Worm (Caenorhabditis elegans): ENCODE results near the gene Y22D7AR.2.
A peak's percentile ranks its signal among the peaks of the same experiment; 100 is the strongest.

The Y22D7AR.2 gene

ce11 chrIII:1745450-1746127, 39.8 kb downstream of the Y22D7AR.2 start:
- TF ChIP-seq fkh-8 (tag; optimal IDR thresholded peaks at IDR 0.05) = no peak
- TF ChIP-seq tbx-2 (tag; optimal IDR thresholded peaks at IDR 0.05) = peak; percentile 9
- TF ChIP-seq zag-1 (tag; optimal IDR thresholded peaks at IDR 0.05) = no peak
- no peak for TF ChIP-seq lin-13 (GFP tag; optimal IDR thresholded peaks at IDR 0.05)
- no peak for TF ChIP-seq aha-1 (tag; optimal IDR thresholded peaks at IDR 0.05)
- TF ChIP-seq C04F5.9 (tag; optimal IDR thresholded peaks at IDR 0.05) = no peak
- TF ChIP-seq isw-1 (GFP tag; IDR thresholded peaks at IDR 0.05) = no peak
- no peak for TF ChIP-seq hlh-4 (tag; optimal IDR thresholded peaks at IDR 0.05)
- TF ChIP-seq sptf-1 (tag; optimal IDR thresholded peaks at IDR 0.05) = no peak
- TF ChIP-seq lin-35 (GFP tag; optimal IDR thresholded peaks at IDR 0.05) = no peak
- no peak for TF ChIP-seq mdl-1 (tag; optimal IDR thresholded peaks at IDR 0.05)
- TF ChIP-seq elt-2 (tag; optimal IDR thresholded peaks at IDR 0.05) = no peak
- TF ChIP-seq mep-1 (tag; optimal IDR thresholded peaks at IDR 0.05) = no peak
- TF ChIP-seq fkh-10 (GFP tag; optimal IDR thresholded peaks at IDR 0.05) = peak; percentile 71
- no peak for TF ChIP-seq jun-1 (tag; optimal IDR thresholded peaks at IDR 0.05)
- TF ChIP-seq Y116A8C.19 (tag; optimal IDR thresholded peaks at IDR 0.05; ENCODE audit: borderline replicate concordance) = no peak
- TF ChIP-seq grh-1 (GFP tag; IDR thresholded peaks at IDR 0.05) = no peak
- no peak for TF ChIP-seq fos-1 (tag; optimal IDR thresholded peaks at IDR 0.05)
- no peak for TF ChIP-seq sox-4 (tag; optimal IDR thresholded peaks at IDR 0.05)
- peak in 1 of 2 experiments; percentile 16 for TF ChIP-seq lsy-2 (tag; optimal IDR thresholded peaks at IDR 0.05)
- TF ChIP-seq nhr-85 (tag) = no peak
- peak; percentile 51 for TF ChIP-seq ces-1 (GFP tag; optimal IDR thresholded peaks at IDR 0.05)
- TF ChIP-seq ztf-4 (tag; optimal IDR thresholded peaks at IDR 0.05) = no peak
- no peak for TF ChIP-seq nhr-19 (GFP tag; conservative IDR thresholded peaks at IDR 0.05)
- TF ChIP-seq fkh-4 (tag; optimal IDR thresholded peaks at IDR 0.05; ENCODE audit: borderline replicate concordance) = no peak
- no peak for TF ChIP-seq pqm-1 (tag; optimal IDR thresholded peaks at IDR 0.05)
- TF ChIP-seq snu-23 (GFP tag; optimal IDR thresholded peaks at IDR 0.05) = no peak
- no peak for TF ChIP-seq dpl-1 (GFP tag; optimal IDR thresholded peaks at IDR 0.05)
- no peak for TF ChIP-seq lir-3 (tag; optimal IDR thresholded peaks at IDR 0.05; ENCODE audit: poor library complexity)
- TF ChIP-seq ceh-82 (tag; optimal IDR thresholded peaks at IDR 0.05) = peak in 1 of 3 experiments; percentile 9
- no peak for TF ChIP-seq F16B12.6 (tag; optimal IDR thresholded peaks at IDR 0.05)
- TF ChIP-seq nhr-77 (tag; optimal IDR thresholded peaks at IDR 0.05) = no peak
- no peak for TF ChIP-seq ceh-8 (GFP tag; optimal IDR thresholded peaks at IDR 0.05)
- no peak for TF ChIP-seq unc-130 (tag; optimal IDR thresholded peaks at IDR 0.05)

DNA sequence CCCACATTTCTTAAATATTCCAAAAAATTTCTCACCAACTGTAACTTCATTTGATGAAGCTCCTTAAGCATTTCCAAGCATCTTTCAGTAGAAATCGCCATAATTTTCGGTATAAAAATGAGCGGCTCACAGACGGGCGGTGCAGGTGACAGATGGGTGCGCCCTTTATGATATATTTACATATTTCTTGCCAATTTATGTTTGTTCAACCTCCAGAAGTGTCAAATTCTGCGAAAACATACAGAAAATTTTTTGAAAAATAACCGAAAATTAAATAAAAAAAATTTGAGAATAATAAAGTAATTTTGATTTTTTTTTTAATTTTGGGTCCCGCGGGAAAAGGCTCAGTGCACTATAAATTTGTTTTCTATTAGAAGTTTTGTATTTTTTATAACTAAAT, 49.1 kb downstream of the Y22D7AR.2 start, which contains the start of gene Y46E12A.3:
Gene Y46E12A.3, minus strand, starts transcription at position 101 of the 400 bp plus-strand sequence.
- TF ChIP-seq nhr-47 (tag; optimal IDR thresholded peaks at IDR 0.05) (no peak), zip-4 (GFP tag; optimal IDR thresholded peaks at IDR 0.05) (no peak), lsy-2 (tag; optimal IDR thresholded peaks at IDR 0.05) (no peak), ztf-11 (tag; optimal IDR thresholded peaks at IDR 0.05) (no peak), fos-1 (tag; optimal IDR thresholded peaks at IDR 0.05) (no peak), jun-1 (tag; optimal IDR thresholded peaks at IDR 0.05) (no peak), nhr-11 (tag; optimal IDR thresholded peaks at IDR 0.05) (no peak), nhr-85 (tag) (no peak), unc-98 (GFP tag; IDR thresholded peaks at IDR 0.05) (no peak), skn-1 (tag; optimal IDR thresholded peaks at IDR 0.05) (no peak), irx-1 (tag; optimal IDR thresholded peaks at IDR 0.05) (no peak), elt-2 (tag; optimal IDR thresholded peaks at IDR 0.05) (no peak), aly-2 (tag; optimal IDR thresholded peaks at IDR 0.05) (no peak), mab-9 (GFP tag; IDR thresholded peaks at IDR 0.05) (no peak)

All from whole organism, L1 larva.